Fruit fly (Drosophila melanogaster): ENCODE measurements around the gene CG32022.

DNA sequence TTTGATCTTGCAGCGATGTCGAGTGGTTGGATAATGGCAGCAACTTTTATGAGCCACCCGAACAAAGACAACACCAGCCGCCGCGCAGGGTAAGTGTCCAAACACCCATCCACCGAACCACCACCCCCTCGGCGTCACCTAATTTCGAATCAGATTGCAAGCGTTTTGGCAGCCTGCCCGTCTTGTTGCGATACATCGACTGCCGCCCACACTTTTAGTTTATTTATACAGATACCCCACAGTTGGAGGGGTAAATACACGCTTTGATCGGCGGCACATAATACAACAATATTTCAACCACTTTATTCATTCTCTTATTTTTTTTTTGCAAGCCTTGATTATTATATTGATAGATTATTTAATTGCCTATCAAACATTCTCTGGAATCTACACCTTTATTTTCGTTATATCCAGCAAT is 42.0 kb upstream of the CG32022 start:
- TF ChIP-seq EcR (GFP tag; optimal IDR thresholded peaks at IDR 0.05), result no peak
- no peak for TF ChIP-seq pan (optimal IDR thresholded peaks at IDR 0.05)

Data from whole organism.